Fruit fly (Drosophila melanogaster) whole organism: Measurements from ENCODE around the gene TwdlV.
"Not testable (repeated sequence)": the region's sequence is repeated elsewhere in the genome, so short reads cannot be mapped to it uniquely, and the experiment has no call there.

Experiments used
- CG8478 ChIP-seq: fragments of >200 bp; optimal IDR thresholded peaks from 2 replicates; lab custom pipeline; 2018; ENCODE audit warnings: inconsistent platforms
- Dll ChIP-seq: fragments of >200 bp; optimal IDR thresholded peaks from 2 replicates; lab custom pipeline; 2017
- EcR ChIP-seq, 2 experiments: fragments of >200 bp; optimal IDR thresholded peaks; 2 replicates each; lab custom pipeline; 2017; ENCODE audit warnings: missing biosample characterization in 2 of 2, missing genetic modification characterization in 2 of 2, missing genetic modification reagents in 2 of 2
- pan ChIP-seq: fragments of >200 bp; optimal IDR thresholded peaks from 2 replicates; lab custom pipeline; 2017
- psq ChIP-seq: fragments of >200 bp; optimal IDR thresholded peaks from 2 replicates; lab custom pipeline; 2017
- usp ChIP-seq: fragments of >200 bp; optimal IDR thresholded peaks from 2 replicates; lab custom pipeline; 2017; ENCODE audit warnings: missing biosample characterization, missing genetic modification characterization, mixed read lengths

TwdlV gene

dm6 chr3R:4254408-4254807, at the start of gene TwdlV:
TSS of gene TwdlV (plus strand) at chr3R:4254708.
- no peak for TF ChIP-seq usp (GFP tag; lab: Kevin White, UChicago)
- TF ChIP-seq EcR (GFP tag; optimal IDR thresholded peaks at IDR 0.05; lab: Kevin White, UChicago) = no peak
- TF ChIP-seq psq (lab: Kevin White, UChicago) = no peak

DNA sequence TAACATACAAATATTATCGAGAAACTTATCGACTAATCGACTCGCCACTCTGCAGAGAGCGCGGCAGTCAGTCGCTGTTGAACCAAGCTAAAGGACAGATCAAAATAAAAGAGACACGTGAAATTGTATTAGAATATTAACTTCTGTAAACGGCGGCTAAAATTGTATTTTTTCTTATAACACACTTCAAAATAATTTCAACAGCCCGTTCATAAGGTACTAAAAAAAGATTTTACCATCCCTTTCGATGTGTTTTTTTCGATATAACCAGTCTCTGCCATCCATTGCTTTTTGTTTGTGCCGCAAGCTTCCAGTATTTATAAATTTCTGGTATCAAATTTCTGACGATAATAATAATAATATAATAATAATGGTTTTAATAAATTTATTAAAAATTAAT, 43.0 kb upstream of the TwdlV start, which contains the start of gene aux:
Gene aux, plus strand, starts transcription at position 301 of the 400 bp plus-strand sequence.
- TF ChIP-seq usp (GFP tag; lab: Kevin White, UChicago); EcR (GFP tag; optimal IDR thresholded peaks at IDR 0.05; lab: Kevin White, UChicago); psq (lab: Kevin White, UChicago): not testable (repeated sequence)

- no peak for TF ChIP-seq CG8478
- TF ChIP-seq psq (lab: Kevin White, UChicago) = no peak
- peak in 1 of 2 experiments; percentile 70 for TF ChIP-seq EcR (GFP tag; optimal IDR thresholded peaks at IDR 0.05; lab: Kevin White, UChicago)
Measured at dm6 chr3R:4214038-4214437, 40.5 kb upstream of the TwdlV start.

- TF ChIP-seq pan (lab: Kevin White, UChicago) (no peak), EcR (GFP tag; optimal IDR thresholded peaks at IDR 0.05; lab: Kevin White, UChicago) (no peak), usp (GFP tag; lab: Kevin White, UChicago) (no peak), Dll (peak; percentile 14), CG8478 (no peak), psq (lab: Kevin White, UChicago) (no peak)
Measured at dm6 chr3R:4214601-4215000, 39.9 kb upstream of the TwdlV start.

DNA sequence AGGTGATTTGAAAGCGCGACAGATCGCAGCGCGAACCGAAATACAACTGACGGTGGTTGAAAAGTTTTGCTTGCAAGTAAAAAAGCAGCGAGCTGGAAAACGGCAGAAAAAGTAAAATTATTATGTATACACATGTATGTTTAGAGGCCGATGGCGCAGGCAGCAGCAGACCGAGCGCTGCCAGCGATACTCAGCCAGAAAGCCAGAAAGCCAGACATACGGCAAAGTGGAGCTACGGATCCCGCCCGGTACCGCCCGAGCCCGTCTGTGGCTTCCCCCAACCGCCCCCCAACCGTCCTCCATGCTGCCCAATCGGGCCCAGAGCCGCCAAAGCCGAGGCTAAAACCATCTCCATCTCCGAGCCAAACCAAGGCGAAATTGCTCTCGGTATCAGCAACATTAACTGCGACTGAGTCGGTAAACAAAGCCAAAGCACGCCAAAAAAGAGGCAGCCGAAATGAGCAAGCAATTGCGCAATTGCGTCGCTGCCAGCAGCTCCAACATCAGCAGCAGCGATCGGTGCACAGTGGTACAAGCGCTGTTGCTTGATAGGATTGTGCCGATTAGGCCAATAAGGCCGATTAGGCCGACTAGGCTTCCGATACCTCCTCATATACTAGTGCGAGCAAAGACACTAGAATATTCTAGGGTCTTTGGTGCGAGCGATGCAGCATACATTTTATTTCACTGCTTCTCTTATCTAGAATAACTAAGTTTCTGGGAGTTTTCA, 39.1 kb upstream of the TwdlV start, which contains the start of gene CG14636:
Gene CG14636, minus strand, starts transcription at position 51 of the 730 bp plus-strand sequence.
- TF ChIP-seq pan (lab: Kevin White, UChicago) (no peak), psq (lab: Kevin White, UChicago) (no peak), EcR (GFP tag; optimal IDR thresholded peaks at IDR 0.05; lab: Kevin White, UChicago) (no peak), CG8478 (no peak), Dll (peak; percentile 18)

dm6 chr3R:4220030-4220429, 34.5 kb upstream of the TwdlV start, which contains the start of gene CG31516:
TSS of gene CG31516 (minus strand) at chr3R:4220130.
- TF ChIP-seq CG8478 (no peak), EcR (GFP tag; optimal IDR thresholded peaks at IDR 0.05; lab: Kevin White, UChicago) (no peak), pan (lab: Kevin White, UChicago) (no peak), psq (lab: Kevin White, UChicago) (no peak), usp (GFP tag; lab: Kevin White, UChicago) (no peak), Dll (no peak)

- TF ChIP-seq psq (lab: Kevin White, UChicago) = no peak
- TF ChIP-seq EcR (GFP tag; optimal IDR thresholded peaks at IDR 0.05; lab: Kevin White, UChicago) = no peak
- no peak for TF ChIP-seq Dll
- TF ChIP-seq CG8478 = no peak
- no peak for TF ChIP-seq usp (GFP tag; lab: Kevin White, UChicago)
- no peak for TF ChIP-seq pan (lab: Kevin White, UChicago)
Measured at dm6 chr3R:4220780-4221179, 33.7 kb upstream of the TwdlV start.

DNA sequence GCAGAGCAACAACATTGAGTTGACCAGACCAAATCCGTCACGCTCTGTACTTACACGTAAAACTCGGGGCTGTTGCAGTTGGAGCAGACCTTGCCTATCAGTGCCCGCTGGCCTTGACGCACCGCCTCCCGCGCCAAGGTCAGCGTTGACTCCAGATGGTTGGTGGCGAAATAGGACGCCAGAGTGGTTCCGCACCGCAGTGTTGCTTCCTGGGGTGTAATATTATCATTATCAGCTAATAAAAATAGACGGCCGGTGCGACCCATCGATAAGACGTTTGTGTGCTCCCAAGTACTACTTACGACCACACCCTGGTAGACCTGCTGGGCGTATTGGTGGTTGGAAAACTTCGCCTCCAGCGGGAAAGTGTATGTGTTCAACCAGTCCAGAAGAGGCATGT, 26.1 kb upstream of the TwdlV start:
- TF ChIP-seq psq (lab: Kevin White, UChicago) = no peak
- TF ChIP-seq usp (GFP tag; lab: Kevin White, UChicago) = no peak
- TF ChIP-seq CG8478 = no peak
- TF ChIP-seq Dll = no peak
- TF ChIP-seq pan (lab: Kevin White, UChicago) = no peak
- TF ChIP-seq EcR (GFP tag; optimal IDR thresholded peaks at IDR 0.05; lab: Kevin White, UChicago) = no peak

DNA sequence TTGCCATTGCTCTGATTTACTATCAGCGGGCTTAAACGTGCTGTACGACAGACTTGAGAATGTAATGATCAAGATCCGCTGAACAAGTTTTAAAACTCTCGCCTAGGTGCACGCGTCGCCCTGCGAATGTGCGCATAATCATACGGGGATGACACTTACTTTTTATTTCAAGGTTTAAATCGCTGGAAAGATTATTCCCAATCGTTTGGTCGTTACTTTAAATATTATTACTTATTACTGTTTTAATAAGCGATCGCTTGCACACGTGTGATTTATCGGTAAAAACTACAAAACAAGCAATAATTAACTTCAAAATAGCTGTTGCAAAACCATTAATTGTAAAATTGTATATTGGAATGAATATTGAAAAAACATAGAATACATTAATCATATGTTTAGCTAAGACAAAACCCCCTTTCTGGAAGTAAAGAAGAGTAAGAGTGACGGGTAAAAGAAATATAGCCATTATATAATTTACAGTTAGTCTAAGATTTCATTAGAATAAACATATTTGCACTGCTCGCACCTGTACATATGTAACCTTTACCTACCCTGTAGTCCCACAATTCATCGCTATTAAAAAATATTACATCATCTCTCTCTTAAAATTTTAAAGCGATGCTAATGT, 25.3 kb upstream of the TwdlV start, which contains the start of gene DhpD:
Gene DhpD, minus strand, starts transcription at position 102 of the 628 bp plus-strand sequence.
- no peak for TF ChIP-seq CG8478
- TF ChIP-seq usp (GFP tag; lab: Kevin White, UChicago) = no peak

dm6 chr3R:4232139-4233017, 22.1 kb upstream of the TwdlV start, which contains the start of gene CG14641:
TSS of gene CG14641 (minus strand) at chr3R:4232342.
- TF ChIP-seq psq (lab: Kevin White, UChicago) (no peak), usp (GFP tag; lab: Kevin White, UChicago) (no peak), CG8478 (no peak), Dll (no peak), EcR (GFP tag; optimal IDR thresholded peaks at IDR 0.05; lab: Kevin White, UChicago) (no peak), pan (lab: Kevin White, UChicago) (no peak)

DNA sequence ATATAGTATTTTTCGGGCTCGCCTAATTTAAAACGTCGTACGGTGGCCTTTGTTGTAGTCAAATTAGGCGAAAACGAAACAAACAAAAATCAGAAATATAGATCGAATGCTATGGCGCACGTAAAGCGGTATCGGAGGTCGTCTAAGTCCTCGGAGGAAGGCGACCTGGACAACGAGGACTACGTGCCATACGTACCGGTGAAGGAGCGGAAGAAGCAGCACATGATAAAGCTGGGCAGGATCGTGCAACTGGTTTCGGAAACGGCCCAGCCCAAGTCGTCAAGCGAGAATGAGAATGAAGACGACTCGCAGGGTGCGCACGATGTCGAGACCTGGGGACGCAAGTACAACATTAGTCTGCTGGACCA, 21.5 kb upstream of the TwdlV start, which contains the start of gene abs:
Gene abs, plus strand, starts transcription at position 30 of the 368 bp plus-strand sequence.
- TF ChIP-seq pan (lab: Kevin White, UChicago) (no peak), usp (GFP tag; lab: Kevin White, UChicago) (no peak), psq (lab: Kevin White, UChicago) (no peak), CG8478 (no peak), Dll (no peak), EcR (GFP tag; optimal IDR thresholded peaks at IDR 0.05; lab: Kevin White, UChicago) (no peak)
